Fruit fly (Drosophila melanogaster) whole organism, embryonic: ENCODE measurements around the gene CG12301.
A peak's percentile ranks its signal among the peaks of the same experiment; 100 is the strongest.

Experiments
- Ada2b ChIP-seq: fragments of 200-800 bp; sonication (Bioruptor generic); IDR thresholded peaks from 2 replicates; pipeline ENCODE4 v1.3.6; 2022; ENCODE audit warnings: missing biosample characterization, missing genetic modification characterization
- Bdp1 ChIP-seq: fragments of 200-800 bp; sonication (Bioruptor generic); optimal IDR thresholded peaks from 3 replicates; lab custom pipeline; 2016; ENCODE audit warnings: missing biosample characterization, missing genetic modification characterization
- Bgb ChIP-seq: fragments of 200-800 bp; sonication (Bioruptor generic); IDR thresholded peaks from 2 replicates; pipeline ENCODE4 v1.3.6; 2022; ENCODE audit warnings: missing biosample characterization, missing genetic modification characterization; ENCODE audit not compliant: partially characterized antibody
- CG1024 ChIP-seq: fragments of 200-800 bp; sonication (Bioruptor generic); IDR thresholded peaks from 2 replicates; pipeline ENCODE4 v1.3.6; 2022; ENCODE audit warnings: missing biosample characterization, missing genetic modification characterization
- CG10267 ChIP-seq: fragments of 200-800 bp; sonication (Bioruptor generic); optimal IDR thresholded peaks from 2 replicates; lab custom pipeline; 2018; ENCODE audit warnings: missing biosample characterization, mild to moderate bottlenecking, missing genetic modification characterization, moderate library complexity
- CG10462 ChIP-seq: fragments of 200-800 bp; sonication (Bioruptor generic); optimal IDR thresholded peaks from 2 replicates; lab custom pipeline; 2016; ENCODE audit warnings: missing biosample characterization, missing genetic modification characterization
- CG11247 ChIP-seq: fragments of 200-800 bp; sonication (Bioruptor generic); IDR thresholded peaks from 2 replicates; pipeline ENCODE4 v1.3.6; 2022; ENCODE audit warnings: missing biosample characterization, missing genetic modification characterization
- CG11504 ChIP-seq: fragments of 200-800 bp; sonication (Bioruptor generic); optimal IDR thresholded peaks from 3 replicates; lab custom pipeline; 2019; ENCODE audit warnings: missing biosample characterization, mild to moderate bottlenecking, missing genetic modification characterization, moderate library complexity
- CG12942 ChIP-seq: fragments of 200-800 bp; sonication (Bioruptor generic); optimal IDR thresholded peaks from 3 replicates; lab custom pipeline; 2016; ENCODE audit warnings: missing biosample characterization, missing genetic modification characterization
- CG13424 ChIP-seq: fragments of 200-800 bp; sonication (Bioruptor generic); optimal IDR thresholded peaks from 2 replicates; lab custom pipeline; 2019; ENCODE audit warnings: missing biosample characterization, mild to moderate bottlenecking, missing genetic modification characterization, moderate library complexity
- CG14860 ChIP-seq: fragments of 200-800 bp; sonication (Bioruptor generic); IDR thresholded peaks from 3 replicates; pipeline ENCODE4 v1.3.6; 2022; ENCODE audit warnings: missing biosample characterization, missing genetic modification characterization; ENCODE audit not compliant: partially characterized antibody
- CG15011 ChIP-seq: fragments of 200-800 bp; sonication (Bioruptor generic); optimal IDR thresholded peaks from 3 replicates; lab custom pipeline; 2018; ENCODE audit warnings: missing biosample characterization, mild to moderate bottlenecking, missing genetic modification characterization
- CG15269 ChIP-seq: fragments of 200-800 bp; sonication (Bioruptor generic); optimal IDR thresholded peaks from 2 replicates; lab custom pipeline; 2018; ENCODE audit warnings: missing biosample characterization, mild to moderate bottlenecking, missing genetic modification characterization, moderate library complexity
- CG1603 ChIP-seq: fragments of 200-800 bp; sonication (Bioruptor generic); optimal IDR thresholded peaks from 2 replicates; lab custom pipeline; 2019; ENCODE audit warnings: missing biosample characterization, mild to moderate bottlenecking, missing genetic modification characterization, moderate library complexity
- CG17186 ChIP-seq: fragments of 200-800 bp; sonication (Bioruptor generic); optimal IDR thresholded peaks from 3 replicates; lab custom pipeline; 2017; ENCODE audit warnings: missing biosample characterization, missing genetic modification reagents, missing genetic modification characterization
- CG2116 ChIP-seq: fragments of 200-800 bp; sonication (Bioruptor generic); optimal IDR thresholded peaks from 3 replicates; lab custom pipeline; 2018; ENCODE audit warnings: missing biosample characterization, mild to moderate bottlenecking, missing genetic modification characterization
- CG2875 ChIP-seq: fragments of 200-800 bp; sonication (Bioruptor generic); optimal IDR thresholded peaks from 2 replicates; lab custom pipeline; 2017; ENCODE audit warnings: missing biosample characterization, mild to moderate bottlenecking, missing genetic modification characterization, missing genetic modification reagents
- CG42726 ChIP-seq: fragments of 200-800 bp; sonication (Bioruptor generic); IDR thresholded peaks from 2 replicates; pipeline ENCODE4 v1.3.6; 2022; ENCODE audit warnings: missing biosample characterization, missing genetic modification characterization; ENCODE audit not compliant: partially characterized antibody
- CG4854 ChIP-seq: fragments of 200-800 bp; sonication (Bioruptor generic); optimal IDR thresholded peaks from 2 replicates; lab custom pipeline; 2016; ENCODE audit warnings: missing biosample characterization, missing genetic modification characterization, inconsistent platforms
- CG6272 ChIP-seq: fragments of 200-800 bp; sonication (Bioruptor generic); IDR thresholded peaks from 2 replicates; pipeline ENCODE4 v1.3.6; 2022; ENCODE audit warnings: missing biosample characterization, missing genetic modification characterization
- CG6654 ChIP-seq: fragments of 200-800 bp; sonication (Bioruptor generic); optimal IDR thresholded peaks from 2 replicates; lab custom pipeline; 2017; ENCODE audit warnings: missing biosample characterization, mild to moderate bottlenecking, missing genetic modification characterization
- CG9797 ChIP-seq: fragments of 200-800 bp; sonication (Bioruptor generic); optimal IDR thresholded peaks from 3 replicates; lab custom pipeline; 2018; ENCODE audit warnings: missing biosample characterization, mild to moderate bottlenecking, missing genetic modification characterization
- CG9876 ChIP-seq: fragments of 200-800 bp; sonication (Bioruptor generic); optimal IDR thresholded peaks from 2 replicates; lab custom pipeline; 2016; ENCODE audit warnings: missing biosample characterization, missing genetic modification characterization
- CoRest ChIP-seq: fragments of 200-800 bp; sonication (Bioruptor generic); optimal IDR thresholded peaks from 3 replicates; lab custom pipeline; 2018; ENCODE audit warnings: missing biosample characterization, mild to moderate bottlenecking, missing genetic modification characterization, moderate library complexity
- Dip3 ChIP-seq: fragments of 200-800 bp; sonication (Bioruptor generic); optimal IDR thresholded peaks from 3 replicates; lab custom pipeline; 2016; ENCODE audit warnings: missing biosample characterization, missing genetic modification characterization
- Dp ChIP-seq: fragments of 200-800 bp; sonication (Bioruptor generic); optimal IDR thresholded peaks from 2 replicates; lab custom pipeline; 2018; ENCODE audit warnings: missing biosample characterization, mild to moderate bottlenecking, missing genetic modification characterization, moderate library complexity
- Dref ChIP-seq: fragments of 200-800 bp; sonication (Bioruptor generic); IDR thresholded peaks from 2 replicates; pipeline ENCODE4 v1.3.6; 2022; ENCODE audit warnings: missing biosample characterization, missing genetic modification characterization
- Elba2 ChIP-seq: fragments of 200-800 bp; sonication (Bioruptor generic); optimal IDR thresholded peaks from 3 replicates; lab custom pipeline; 2016; ENCODE audit warnings: missing biosample characterization, missing genetic modification characterization
- HLH54F ChIP-seq: fragments of 200-800 bp; sonication (Bioruptor generic); optimal IDR thresholded peaks from 3 replicates; lab custom pipeline; 2016; ENCODE audit warnings: missing biosample characterization, missing genetic modification characterization
- Hr3 ChIP-seq: fragments of 200-800 bp; sonication (Bioruptor generic); optimal IDR thresholded peaks from 3 replicates; lab custom pipeline; 2016; ENCODE audit warnings: missing biosample characterization, missing genetic modification characterization
- Hr51 ChIP-seq, 2 experiments: fragments of 200-800 bp; sonication (Bioruptor generic); optimal IDR thresholded peaks; 2 replicates in 1 of 2; 3 replicates in 1 of 2; lab custom pipeline; 2016 to 2018; ENCODE audit warnings: missing biosample characterization in 2 of 2, missing genetic modification characterization in 2 of 2, mild to moderate bottlenecking in 1 of 2, moderate library complexity in 1 of 2
- Mrtf ChIP-seq: fragments of 200-800 bp; sonication (Bioruptor generic); IDR thresholded peaks from 3 replicates; pipeline ENCODE4 v1.3.6; 2022; ENCODE audit warnings: missing biosample characterization, missing genetic modification characterization
- Opbp ChIP-seq: fragments of 200-800 bp; sonication (Bioruptor generic); IDR thresholded peaks from 3 replicates; pipeline ENCODE4 v1.3.6; 2022; ENCODE audit warnings: missing biosample characterization, missing genetic modification characterization; ENCODE audit not compliant: partially characterized antibody
- Scr ChIP-seq: fragments of 200-800 bp; sonication (Bioruptor generic); IDR thresholded peaks from 2 replicates; pipeline ENCODE4 v1.3.6; 2022; ENCODE audit warnings: missing biosample characterization, missing genetic modification characterization; ENCODE audit not compliant: partially characterized antibody
- Xbp1 ChIP-seq: fragments of 200-800 bp; sonication (Bioruptor generic); optimal IDR thresholded peaks from 3 replicates; lab custom pipeline; 2016; ENCODE audit warnings: missing biosample characterization, mild to moderate bottlenecking, missing genetic modification characterization
- bbx ChIP-seq: fragments of 200-800 bp; sonication (Bioruptor generic); IDR thresholded peaks from 2 replicates; pipeline ENCODE4 v1.3.6; 2022; ENCODE audit warnings: missing biosample characterization, missing genetic modification characterization; ENCODE audit not compliant: partially characterized antibody
- exex ChIP-seq: fragments of 200-800 bp; sonication (Bioruptor generic); optimal IDR thresholded peaks from 4 replicates; lab custom pipeline; 2018; ENCODE audit warnings: missing biosample characterization, mild to moderate bottlenecking, missing genetic modification characterization, moderate library complexity
- eyg ChIP-seq: fragments of 200-800 bp; sonication (Bioruptor generic); optimal IDR thresholded peaks from 3 replicates; lab custom pipeline; 2016; ENCODE audit warnings: missing biosample characterization, missing genetic modification characterization
- her ChIP-seq: fragments of 200-800 bp; sonication (Bioruptor generic); optimal IDR thresholded peaks from 2 replicates; lab custom pipeline; 2016; ENCODE audit warnings: missing biosample characterization, missing genetic modification characterization
- lbe ChIP-seq: fragments of 200-800 bp; sonication (Bioruptor generic); optimal IDR thresholded peaks from 2 replicates; lab custom pipeline; 2016; ENCODE audit warnings: missing biosample characterization, mild to moderate bottlenecking, missing genetic modification characterization
- lola ChIP-seq, 3 experiments: fragments of >200 bp in 2 of 3; fragments of 200-800 bp in 1 of 3; sonication (Bioruptor generic) in 1 of 3; optimal IDR thresholded peaks; 2 replicates each; lab custom pipeline; 2017 to 2019; ENCODE audit warnings: missing biosample characterization in 3 of 3, missing genetic modification characterization in 3 of 3, mild to moderate bottlenecking in 1 of 3, moderate library complexity in 1 of 3
- odd ChIP-seq: fragments of 200-800 bp; sonication (Bioruptor generic); optimal IDR thresholded peaks from 2 replicates; lab custom pipeline; 2017; ENCODE audit warnings: missing biosample characterization, mild to moderate bottlenecking, missing genetic modification characterization
- pros ChIP-seq: fragments of 200-800 bp; sonication (Bioruptor generic); optimal IDR thresholded peaks from 3 replicates; lab custom pipeline; 2019; ENCODE audit warnings: missing biosample characterization, mild to moderate bottlenecking, missing genetic modification characterization, moderate library complexity
- rib ChIP-seq: fragments of 200-800 bp; sonication (Bioruptor generic); IDR thresholded peaks from 2 replicates; pipeline ENCODE4 v1.3.6; 2022; ENCODE audit warnings: missing biosample characterization, missing genetic modification characterization
- sens-2 ChIP-seq: fragments of 200-800 bp; sonication (Bioruptor generic); IDR thresholded peaks from 2 replicates; pipeline ENCODE4 v1.3.6; 2022; ENCODE audit warnings: missing biosample characterization, missing genetic modification characterization
- slou ChIP-seq: fragments of 200-800 bp; sonication (Bioruptor generic); optimal IDR thresholded peaks from 3 replicates; lab custom pipeline; 2016; ENCODE audit warnings: missing biosample characterization, missing genetic modification characterization
- slp2 ChIP-seq: fragments of 200-800 bp; sonication (Bioruptor generic); optimal IDR thresholded peaks from 2 replicates; lab custom pipeline; 2016; ENCODE audit warnings: missing biosample characterization, missing genetic modification characterization
- sr ChIP-seq: fragments of 200-800 bp; sonication (Bioruptor generic); IDR thresholded peaks from 3 replicates; pipeline ENCODE4 v1.3.6; 2022; ENCODE audit warnings: missing biosample characterization, missing genetic modification characterization
- sug ChIP-seq: fragments of 200-800 bp; optimal IDR thresholded peaks from 2 replicates; lab custom pipeline; 2019; ENCODE audit warnings: missing biosample characterization, mild to moderate bottlenecking, missing genetic modification characterization, moderate library complexity
- tna ChIP-seq: fragments of 200-800 bp; sonication (Bioruptor generic); IDR thresholded peaks from 2 replicates; pipeline ENCODE4 v1.3.6; 2022; ENCODE audit warnings: missing biosample characterization, missing genetic modification characterization; ENCODE audit not compliant: partially characterized antibody
- yki ChIP-seq: fragments of >200 bp; optimal IDR thresholded peaks from 3 replicates; lab custom pipeline; 2018

Gene CG12301

dm6 chr3L:15610109-15610508, 29.5 kb downstream of the CG12301 start, which contains the start of gene CG7650:
Gene CG7650, minus strand, starts transcription at chr3L:15610386.
- TF ChIP-seq bbx (peak; percentile 94), CG9876 (GFP tag; lab: Kevin White, UChicago) (no peak), CG6654 (no peak), Dref (GFP tag; lab: Robert Waterston, UW) (peak; percentile 91), CG42726 (GFP tag; lab: Robert Waterston, UW) (peak; percentile 74; the same call in 1 of the 2 replicates), eyg (GFP tag; lab: Kevin White, UChicago) (no peak), rib (GFP tag; lab: Robert Waterston, UW) (no peak), lbe (peak; percentile 6), Dip3 (GFP tag; lab: Kevin White, UChicago) (no peak), Opbp (GFP tag; lab: Robert Waterston, UW) (peak; percentile 88), Mrtf (GFP tag; lab: Robert Waterston, UW) (no peak), Scr (peak; percentile 89), CG6272 (no peak), exex (tag; lab: Kevin White, UChicago) (peak; percentile 68), Xbp1 (GFP tag; lab: Kevin White, UChicago) (no peak), tna (GFP tag; lab: Robert Waterston, UW) (peak; percentile 69), CG13424 (no peak), pros (GFP tag; lab: Kevin White, UChicago) (no peak), her (GFP tag; lab: Kevin White, UChicago) (no peak), odd (GFP tag; lab: Kevin White, UChicago) (no peak), CG10267 (peak; percentile 74), CG10462 (no peak), CG1024 (GFP tag; lab: Robert Waterston, UW) (no peak), CG14860 (peak; percentile 83), slp2 (GFP tag; lab: Kevin White, UChicago) (peak; percentile 3), slou (GFP tag; lab: Kevin White, UChicago) (no peak), CG9797 (peak; percentile 83), Dp (GFP tag; lab: Kevin White, UChicago) (peak; percentile 93), Ada2b (GFP tag; lab: Robert Waterston, UW) (no peak), CG4854 (GFP tag; lab: Kevin White, UChicago) (no peak), CoRest (tag; lab: Kevin White, UChicago) (no peak), lola (GFP tag; optimal IDR thresholded peaks at IDR 0.05; lab: Kevin White, UChicago) (no peak), CG15011 (GFP tag; lab: Kevin White, UChicago) (no peak), CG15269 (tag; lab: Kevin White, UChicago) (no peak), CG2116 (peak; percentile 76), Elba2 (no peak), sens-2 (GFP tag; lab: Robert Waterston, UW) (no peak), CG17186 (no peak), CG2875 (GFP tag; lab: Kevin White, UChicago) (no peak), CG1603 (tag; lab: Kevin White, UChicago) (peak; percentile 39), CG11504 (tag; lab: Kevin White, UChicago) (no peak), sug (tag; lab: Kevin White, UChicago) (no peak), HLH54F (no peak), yki (lab: Kevin White, UChicago) (no peak), Hr3 (GFP tag; lab: Kevin White, UChicago) (no peak), Hr51 (GFP tag; optimal IDR thresholded peaks at IDR 0.05; lab: Kevin White, UChicago) (no peak), Bgb (GFP tag; lab: Robert Waterston, UW) (peak; percentile 93), sr (GFP tag; lab: Robert Waterston, UW) (no peak), Bdp1 (GFP tag; lab: Kevin White, UChicago) (no peak), CG12942 (no peak), CG11247 (GFP tag; lab: Robert Waterston, UW) (no peak)
